Fruit fly (Drosophila melanogaster): ENCODE measurements around the gene SMC6.

The SMC6 gene

dm6 chr3R:24172379-24172778 is 20.8 kb downstream of the SMC6 start, which contains the start of gene CG13606:
Gene CG13606, plus strand, starts transcription at chr3R:24172628.
- no peak for TF ChIP-seq CG8478 (optimal IDR thresholded peaks at IDR 0.05)
- no peak for TF ChIP-seq psq (optimal IDR thresholded peaks at IDR 0.05)

dm6 chr3R:24169362-24169761 is 23.9 kb downstream of the SMC6 start, which contains the start of gene CG5510:
Gene CG5510, minus strand, starts transcription at chr3R:24169562.
- TF ChIP-seq pan (optimal IDR thresholded peaks at IDR 0.05) (no peak), psq (optimal IDR thresholded peaks at IDR 0.05) (no peak), Dll (optimal IDR thresholded peaks at IDR 0.05) (no peak), usp (GFP tag; optimal IDR thresholded peaks at IDR 0.05) (no peak), EcR (GFP tag; optimal IDR thresholded peaks at IDR 0.05) (no peak), CG8478 (optimal IDR thresholded peaks at IDR 0.05) (no peak)

- no peak for TF ChIP-seq usp (GFP tag; optimal IDR thresholded peaks at IDR 0.05)
- TF ChIP-seq pan (optimal IDR thresholded peaks at IDR 0.05): no peak
- TF ChIP-seq CG8478 (optimal IDR thresholded peaks at IDR 0.05): no peak
- TF ChIP-seq EcR (GFP tag; optimal IDR thresholded peaks at IDR 0.05): no peak
Measured at dm6 chr3R:24163556-24164022, 29.6 kb downstream of the SMC6 start, which contains the start of gene Apc2. Gene Apc2, plus strand, starts transcription at chr3R:24163966.

dm6 chr3R:24162774-24163555 is 30.3 kb downstream of the SMC6 start, which contains the start of gene mRpS24:
Gene mRpS24, minus strand, starts transcription at chr3R:24163545.
- TF ChIP-seq EcR (GFP tag; optimal IDR thresholded peaks at IDR 0.05) (no peak), usp (GFP tag; optimal IDR thresholded peaks at IDR 0.05) (no peak), CG8478 (optimal IDR thresholded peaks at IDR 0.05) (no peak), pan (optimal IDR thresholded peaks at IDR 0.05) (no peak), Dll (optimal IDR thresholded peaks at IDR 0.05) (no peak), psq (optimal IDR thresholded peaks at IDR 0.05) (no peak)

dm6 chr3R:24161173-24161811 is 31.9 kb downstream of the SMC6 start, which contains the start of the genes Myo95E and TBC1d7:
Gene Myo95E, minus strand, starts transcription at chr3R:24161498.
Gene TBC1d7, plus strand, starts transcription at chr3R:24161727.
- TF ChIP-seq CG8478 (optimal IDR thresholded peaks at IDR 0.05): no peak
- peak; percentile 69 for TF ChIP-seq pan (optimal IDR thresholded peaks at IDR 0.05)
- TF ChIP-seq EcR (GFP tag; optimal IDR thresholded peaks at IDR 0.05): no peak

- TF ChIP-seq psq (optimal IDR thresholded peaks at IDR 0.05) (no peak), usp (GFP tag; optimal IDR thresholded peaks at IDR 0.05) (no peak), pan (optimal IDR thresholded peaks at IDR 0.05) (no peak), EcR (GFP tag; optimal IDR thresholded peaks at IDR 0.05) (no peak), Dll (optimal IDR thresholded peaks at IDR 0.05) (no peak), CG8478 (optimal IDR thresholded peaks at IDR 0.05) (no peak)
Measured at dm6 chr3R:24151924-24152809, 41.1 kb downstream of the SMC6 start, which contains the start of the genes p38a and CG6178. Gene p38a, minus strand, starts transcription at chr3R:24152321. Gene CG6178, plus strand, starts transcription at chr3R:24152347.

dm6 chr3R:24150103-24150502 is 43.1 kb downstream of the SMC6 start, which contains the start of gene p38c:
Gene p38c, minus strand, starts transcription at chr3R:24150203.
- no peak for TF ChIP-seq psq (optimal IDR thresholded peaks at IDR 0.05)
- no peak for TF ChIP-seq pan (optimal IDR thresholded peaks at IDR 0.05)
- no peak for TF ChIP-seq EcR (GFP tag; optimal IDR thresholded peaks at IDR 0.05)
- no peak for TF ChIP-seq Dll (optimal IDR thresholded peaks at IDR 0.05)
- no peak for TF ChIP-seq usp (GFP tag; optimal IDR thresholded peaks at IDR 0.05)
- TF ChIP-seq CG8478 (optimal IDR thresholded peaks at IDR 0.05): no peak

- no peak for TF ChIP-seq EcR (GFP tag; optimal IDR thresholded peaks at IDR 0.05)
Measured at dm6 chr3R:24148838-24149237, 44.4 kb downstream of the SMC6 start, which contains the start of gene Slimp. Gene Slimp, minus strand, starts transcription at chr3R:24148967.

- TF ChIP-seq Dll (optimal IDR thresholded peaks at IDR 0.05) (no peak), CG8478 (optimal IDR thresholded peaks at IDR 0.05) (no peak), usp (GFP tag; optimal IDR thresholded peaks at IDR 0.05) (no peak), EcR (GFP tag; optimal IDR thresholded peaks at IDR 0.05) (no peak), pan (optimal IDR thresholded peaks at IDR 0.05) (no peak), psq (optimal IDR thresholded peaks at IDR 0.05) (no peak)
Measured at dm6 chr3R:24144542-24144941, 48.7 kb downstream of the SMC6 start.

- no peak for TF ChIP-seq psq (optimal IDR thresholded peaks at IDR 0.05)
- no peak for TF ChIP-seq Dll (optimal IDR thresholded peaks at IDR 0.05)
- TF ChIP-seq EcR (GFP tag; optimal IDR thresholded peaks at IDR 0.05): no peak
- TF ChIP-seq CG8478 (optimal IDR thresholded peaks at IDR 0.05): no peak
- no peak for TF ChIP-seq usp (GFP tag; optimal IDR thresholded peaks at IDR 0.05)
- TF ChIP-seq pan (optimal IDR thresholded peaks at IDR 0.05): no peak
Measured at dm6 chr3R:24143779-24144178, 49.4 kb downstream of the SMC6 start.

dm6 chr3R:24143372-24143771 is 49.9 kb downstream of the SMC6 start:
- peak; percentile 55 for TF ChIP-seq Dll (optimal IDR thresholded peaks at IDR 0.05)
- no peak for TF ChIP-seq pan (optimal IDR thresholded peaks at IDR 0.05)

- TF ChIP-seq psq (optimal IDR thresholded peaks at IDR 0.05) (no peak), EcR (GFP tag; optimal IDR thresholded peaks at IDR 0.05) (no peak), usp (GFP tag; optimal IDR thresholded peaks at IDR 0.05) (no peak), Dll (optimal IDR thresholded peaks at IDR 0.05) (no peak), CG8478 (optimal IDR thresholded peaks at IDR 0.05) (no peak), pan (optimal IDR thresholded peaks at IDR 0.05) (no peak)
Measured at dm6 chr3R:24142971-24143370, 50.3 kb downstream of the SMC6 start.
